Worm (Caenorhabditis elegans) whole organism, late embryonic: ENCODE measurements around the gene ensh-1.

ENCODE experiments used
- ceh-6 ChIP-seq: fragments of 200-800 bp; sonication (Bioruptor generic); optimal IDR thresholded peaks from 2 replicates; lab custom pipeline; 2018; ENCODE audit warnings: mild to moderate bottlenecking, missing genetic modification characterization, missing compliant biosample characterization
- ceh-9 ChIP-seq: sonication (generic microtip); optimal IDR thresholded peaks from 2 replicates; lab custom pipeline; 2016; ENCODE audit warnings: mild to moderate bottlenecking, missing genetic modification characterization, inconsistent platforms, missing compliant biosample characterization
- elt-2 ChIP-seq: sonication (generic microtip); optimal IDR thresholded peaks from 2 replicates; lab custom pipeline; 2016; ENCODE audit warnings: missing genetic modification reagents, missing genetic modification characterization, missing compliant biosample characterization
- fax-1 ChIP-seq: sonication (generic microtip); optimal IDR thresholded peaks from 2 replicates; lab custom pipeline; 2016; ENCODE audit warnings: missing genotype, missing genetic modification characterization, missing compliant biosample characterization
- hlh-13 ChIP-seq: fragments of 200-800 bp; sonication (Bioruptor generic); optimal IDR thresholded peaks from 2 replicates; lab custom pipeline; 2018; ENCODE audit warnings: mild to moderate bottlenecking, missing genetic modification characterization, missing compliant biosample characterization
- madf-2 ChIP-seq: sonication (generic microtip); optimal IDR thresholded peaks from 2 replicates; lab custom pipeline; 2017; ENCODE audit warnings: missing genetic modification characterization, missing compliant biosample characterization
- pax-1 ChIP-seq: fragments of 150-350 bp; optimal IDR thresholded peaks from 2 replicates; lab custom pipeline; 2014; ENCODE audit warnings: missing biosample characterization, missing genetic modification characterization
- pha-4 ChIP-seq: fragments of 150-350 bp; optimal IDR thresholded peaks from 2 replicates; lab custom pipeline; 2018; ENCODE audit warnings: missing biosample characterization, missing genetic modification reagents, missing genetic modification characterization
- pros-1 ChIP-seq: fragments of 150-350 bp; optimal IDR thresholded peaks from 2 replicates; lab custom pipeline; 2014; ENCODE audit warnings: missing biosample characterization, missing genetic modification reagents, missing genetic modification characterization
- sox-4 ChIP-seq: sonication (generic microtip); optimal IDR thresholded peaks from 2 replicates; lab custom pipeline; 2017; ENCODE audit warnings: mild to moderate bottlenecking, missing genetic modification characterization, inconsistent platforms, missing compliant biosample characterization
- tbx-2 ChIP-seq: sonication (generic microtip); optimal IDR thresholded peaks from 2 replicates; lab custom pipeline; 2016; ENCODE audit warnings: missing genetic modification characterization, missing compliant biosample characterization
- unc-55 ChIP-seq: sonication (generic microtip); optimal IDR thresholded peaks from 2 replicates; lab custom pipeline; 2017; ENCODE audit warnings: missing biosample characterization, missing genetic modification reagents, missing genetic modification characterization

- TF ChIP-seq elt-2 (tag; lab: Kevin White, UChicago) (peak; percentile 87), hlh-13 (GFP tag; lab: Kevin White, UChicago) (no peak), pax-1 (tag; lab: Kevin White, UChicago) (no peak), pha-4 (no peak), ceh-9 (tag; lab: Kevin White, UChicago) (no peak), unc-55 (GFP tag; lab: Kevin White, UChicago) (no peak), sox-4 (tag; lab: Kevin White, UChicago) (no peak), ceh-6 (no peak), madf-2 (tag; lab: Kevin White, UChicago) (no peak), pros-1 (tag; lab: Kevin White, UChicago) (no peak), fax-1 (no peak), tbx-2 (no peak)
Measured at ce11 chrX:8932387-8932786, 27.2 kb downstream of the ensh-1 start.
